Worm (Caenorhabditis elegans): ENCODE measurements around the gene mom-2.
A peak's percentile ranks its signal among the peaks of the same experiment; 100 is the strongest.

The mom-2 gene

DNA sequence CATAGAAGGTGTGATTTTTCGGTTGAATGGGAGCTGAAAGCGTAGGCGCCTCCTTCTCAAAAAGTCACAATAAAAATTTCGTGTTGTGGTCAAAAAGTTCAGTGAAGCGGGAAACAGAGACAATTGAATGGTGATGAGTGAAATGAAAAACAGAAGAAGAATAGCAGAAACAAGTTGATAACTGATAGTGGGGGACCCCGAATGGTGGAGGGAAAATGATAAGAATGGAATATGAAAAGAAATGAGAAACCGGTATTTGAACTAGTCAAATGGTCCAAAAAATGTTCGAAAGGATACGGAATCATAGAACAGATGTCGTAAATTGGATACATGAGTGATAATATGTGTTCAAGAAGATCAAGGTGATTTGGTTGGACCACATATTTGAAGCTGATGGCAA lies 48.6 kb downstream of the mom-2 start:
- TF ChIP-seq ceh-16 (tag; optimal IDR thresholded peaks at IDR 0.05): no peak
- peak; percentile 6 for TF ChIP-seq nhr-25 (tag; optimal IDR thresholded peaks at IDR 0.05)
- no peak for TF ChIP-seq ztf-11 (tag; optimal IDR thresholded peaks at IDR 0.05)
- TF ChIP-seq nhr-28 (tag; optimal IDR thresholded peaks at IDR 0.05): no peak
- TF ChIP-seq aly-2 (tag; optimal IDR thresholded peaks at IDR 0.05): no peak
- no peak for TF ChIP-seq ceh-28 (tag; optimal IDR thresholded peaks at IDR 0.05)
- no peak for TF ChIP-seq nhr-23 (tag; optimal IDR thresholded peaks at IDR 0.05)
- TF ChIP-seq elt-3 (tag; optimal IDR thresholded peaks at IDR 0.05): peak in 1 of 3 experiments; percentile 55
- TF ChIP-seq nhr-76 (tag; optimal IDR thresholded peaks at IDR 0.05): no peak

DNA sequence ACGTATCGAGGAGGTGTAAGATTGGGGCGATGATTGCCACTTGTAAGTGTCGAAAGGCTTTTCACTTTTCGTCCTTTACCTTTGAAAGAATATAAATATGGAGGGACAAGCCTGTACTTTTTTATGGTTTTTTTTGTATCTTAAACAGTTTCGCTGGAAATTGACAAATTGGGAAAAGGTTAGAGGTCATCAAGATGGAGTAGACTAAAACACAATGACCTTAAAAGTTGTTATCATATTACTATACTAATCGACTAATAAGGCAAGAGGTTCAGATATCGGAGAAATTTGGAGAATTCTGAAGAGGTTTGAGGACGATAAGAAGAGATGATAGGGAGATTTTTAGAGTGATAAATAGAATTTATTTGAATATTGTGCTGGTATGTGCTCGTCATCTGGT lies 50.4 kb downstream of the mom-2 start:
- peak; percentile 67 for TF ChIP-seq nhr-25 (tag; optimal IDR thresholded peaks at IDR 0.05)
- no peak for TF ChIP-seq nhr-12 (tag; optimal IDR thresholded peaks at IDR 0.05)

DNA sequence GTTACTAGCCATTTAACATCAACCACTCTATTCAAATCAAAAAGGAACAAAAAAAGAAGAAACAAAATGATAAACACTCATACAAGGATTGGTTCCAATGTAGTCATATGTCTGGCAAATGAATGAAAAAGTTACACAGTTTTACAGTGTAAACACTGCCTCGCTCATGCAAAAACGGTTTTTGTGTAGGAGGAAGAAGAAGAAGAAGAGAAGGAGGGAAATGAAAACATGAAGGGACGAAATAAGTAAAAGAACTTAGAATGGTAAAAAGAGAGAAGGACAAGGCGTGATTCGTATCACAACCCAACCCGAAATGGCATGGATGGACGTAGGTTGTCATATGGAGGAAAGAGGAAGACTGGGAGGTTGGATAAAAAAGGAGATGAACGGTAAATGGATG lies 51.1 kb downstream of the mom-2 start:
- TF ChIP-seq lsy-12 (tag; optimal IDR thresholded peaks at IDR 0.05) (no peak), hmg-11 (tag; optimal IDR thresholded peaks at IDR 0.05) (no peak), pqm-1 (tag; optimal IDR thresholded peaks at IDR 0.05) (peak; percentile 41), elt-2 (tag; optimal IDR thresholded peaks at IDR 0.05) (no peak), nhr-25 (tag; optimal IDR thresholded peaks at IDR 0.05) (peak; percentile 38), ceh-82 (tag; optimal IDR thresholded peaks at IDR 0.05) (no peak), elt-1 (tag; optimal IDR thresholded peaks at IDR 0.05) (no peak), eor-1 (tag; optimal IDR thresholded peaks at IDR 0.05) (no peak), ama-1 (optimal IDR thresholded peaks at IDR 0.05) (no peak), nhr-67 (tag; optimal IDR thresholded peaks at IDR 0.05) (no peak), pha-4 (tag; optimal IDR thresholded peaks at IDR 0.05) (peak; percentile 64)
